Worm (Caenorhabditis elegans) whole organism, L4 larva: ENCODE results near the gene K06A4.10.

Experiments used
- F10B5.3 ChIP-seq: sonication (generic microtip); optimal IDR thresholded peaks from 2 replicates; lab custom pipeline; 2016; ENCODE audit warnings: mild to moderate bottlenecking, missing genetic modification characterization, missing compliant biosample characterization
- F26F4.8 ChIP-seq: fragments of 200-800 bp; sonication (Bioruptor generic); conservative IDR thresholded peaks from 2 replicates; pipeline ENCODE4 v1.3.6; 2022; ENCODE audit warnings: missing genetic modification characterization, missing compliant biosample characterization
- F49E8.2 ChIP-seq: sonication (generic microtip); optimal IDR thresholded peaks from 2 replicates; lab custom pipeline; 2016; ENCODE audit warnings: missing compliant biosample characterization, mild to moderate bottlenecking, missing genetic modification characterization, borderline replicate concordance
- Y105C5A.15 ChIP-seq: fragments of 200-800 bp; sonication (Bioruptor generic); IDR thresholded peaks from 2 replicates; pipeline ENCODE4 v1.3.6; 2022; ENCODE audit warnings: missing genetic modification characterization, missing compliant biosample characterization
- Y48G9A.11 ChIP-seq: fragments of 200-800 bp; sonication (Bioruptor generic); IDR thresholded peaks from 2 replicates; pipeline ENCODE4 v1.3.6; 2022; ENCODE audit warnings: missing genetic modification reagents, missing genetic modification characterization, missing compliant biosample characterization
- Y5F2A.4 ChIP-seq: fragments of 200-800 bp; sonication (Bioruptor generic); optimal IDR thresholded peaks from 2 replicates; lab custom pipeline; 2018; ENCODE audit warnings: mild to moderate bottlenecking, missing genetic modification characterization, missing compliant biosample characterization
- aha-1 ChIP-seq: fragments of 150-350 bp; peaks from one replicate; lab custom pipeline; 2014; ENCODE audit warnings: missing biosample characterization, missing genetic modification characterization
- aly-2 ChIP-seq: sonication (generic microtip); optimal IDR thresholded peaks from 2 replicates; lab custom pipeline; 2018; ENCODE audit warnings: missing biosample characterization, missing genetic modification characterization
- ama-1 ChIP-seq: fragments of 150-350 bp; optimal IDR thresholded peaks from 2 replicates; lab custom pipeline; 2014; ENCODE audit warnings: inconsistent platforms, mixed read lengths
- arid-1 ChIP-seq: fragments of 200-800 bp; sonication (Bioruptor generic); conservative IDR thresholded peaks from 2 replicates; pipeline ENCODE4 v1.3.6; 2022; ENCODE audit warnings: missing genetic modification reagents, missing genetic modification characterization, missing compliant biosample characterization
- attf-4 ChIP-seq: sonication (generic microtip); optimal IDR thresholded peaks from 3 replicates; lab custom pipeline; 2017; ENCODE audit warnings: missing biosample characterization, missing genetic modification characterization
- ceh-28 ChIP-seq: fragments of 150-350 bp; optimal IDR thresholded peaks from 2 replicates; lab custom pipeline; 2014; ENCODE audit warnings: missing biosample characterization, missing genetic modification reagents, missing genetic modification characterization
- ceh-32 ChIP-seq: sonication (generic microtip); optimal IDR thresholded peaks from 2 replicates; lab custom pipeline; 2016; ENCODE audit warnings: mild to moderate bottlenecking, missing genetic modification characterization, missing compliant biosample characterization; ENCODE audit not compliant: poor library complexity
- ceh-82 ChIP-seq: sonication (generic microtip); optimal IDR thresholded peaks from 2 replicates; lab custom pipeline; 2017; ENCODE audit warnings: missing biosample characterization, missing genetic modification characterization
- cey-2 ChIP-seq: sonication (generic microtip); optimal IDR thresholded peaks from 3 replicates; lab custom pipeline; 2017; ENCODE audit warnings: missing genetic modification characterization, mild to moderate bottlenecking, missing compliant biosample characterization, antibody characterized with exemption, borderline replicate concordance; ENCODE audit not compliant: insufficient read depth
- ctbp-1 ChIP-seq: fragments of 200-800 bp; sonication (Bioruptor generic); IDR thresholded peaks from 2 replicates; pipeline ENCODE4 v1.3.6; 2022; ENCODE audit warnings: missing genetic modification reagents, missing genetic modification characterization, missing compliant biosample characterization
- dmd-6 ChIP-seq: fragments of 200-800 bp; sonication (Bioruptor generic); IDR thresholded peaks from 2 replicates; pipeline ENCODE4 v1.3.6; 2022; ENCODE audit warnings: missing genetic modification reagents, missing genetic modification characterization, missing compliant biosample characterization
- dmd-8 ChIP-seq: fragments of 200-800 bp; sonication (Bioruptor generic); IDR thresholded peaks from 2 replicates; pipeline ENCODE4 v1.3.6; 2022; ENCODE audit warnings: missing genetic modification characterization, missing compliant biosample characterization
- dmd-9 ChIP-seq: fragments of 200-800 bp; sonication (Bioruptor generic); IDR thresholded peaks from 2 replicates; pipeline ENCODE4 v1.3.6; 2022; ENCODE audit warnings: missing genetic modification reagents, missing genetic modification characterization, missing compliant biosample characterization
- dve-1 ChIP-seq: sonication (generic microtip); optimal IDR thresholded peaks from 2 replicates; lab custom pipeline; 2017; ENCODE audit warnings: antibody characterized with exemption, mild to moderate bottlenecking, missing genetic modification characterization, missing compliant biosample characterization; ENCODE audit not compliant: insufficient read depth
- fkh-10 ChIP-seq: fragments of 150-350 bp; optimal IDR thresholded peaks from 2 replicates; lab custom pipeline; 2014; ENCODE audit warnings: missing biosample characterization, missing genetic modification reagents, missing genetic modification characterization
- fos-1 ChIP-seq: fragments of 150-350 bp; optimal IDR thresholded peaks from 2 replicates; lab custom pipeline; 2014; ENCODE audit warnings: missing biosample characterization, missing genetic modification characterization
- gei-8 ChIP-seq: fragments of 200-800 bp; sonication (Bioruptor generic); optimal IDR thresholded peaks from 2 replicates; lab custom pipeline; 2018; ENCODE audit warnings: mild to moderate bottlenecking, missing genetic modification characterization, missing compliant biosample characterization
- hif-1 ChIP-seq, 2 experiments: sonication (generic microtip); optimal IDR thresholded peaks; 2 replicates each; lab custom pipeline; 2016 to 2017; ENCODE audit warnings: missing compliant biosample characterization in 2 of 2, missing genetic modification characterization in 2 of 2, missing genetic modification reagents in 2 of 2, missing genotype in 2 of 2, mild to moderate bottlenecking in 1 of 2
- hlh-11 ChIP-seq: fragments of 200-800 bp; sonication (Bioruptor generic); optimal IDR thresholded peaks from 2 replicates; lab custom pipeline; 2018; ENCODE audit warnings: mild to moderate bottlenecking, missing genetic modification characterization, missing compliant biosample characterization
- lin-13 ChIP-seq: fragments of 150-350 bp; optimal IDR thresholded peaks from 2 replicates; lab custom pipeline; 2014; ENCODE audit warnings: missing biosample characterization, missing genetic modification reagents, missing genetic modification characterization
- lin-29 ChIP-seq: fragments of 200-800 bp; sonication (Bioruptor generic); IDR thresholded peaks from 2 replicates; pipeline ENCODE4 v1.3.6; 2022; ENCODE audit warnings: missing genetic modification reagents, missing genetic modification characterization, missing compliant biosample characterization
- mdt-29 ChIP-seq: fragments of 200-800 bp; sonication (Bioruptor generic); IDR thresholded peaks from 2 replicates; pipeline ENCODE4 v1.3.6; 2022; ENCODE audit warnings: missing genetic modification reagents, missing genetic modification characterization, missing compliant biosample characterization
- mxl-2 ChIP-seq: fragments of 200-800 bp; sonication (Bioruptor generic); conservative IDR thresholded peaks from 2 replicates; pipeline ENCODE4 v1.3.6; 2022; ENCODE audit warnings: missing genetic modification reagents, missing genetic modification characterization, missing compliant biosample characterization
- nhr-25 ChIP-seq: sonication (generic microtip); optimal IDR thresholded peaks from 2 replicates; lab custom pipeline; 2017; ENCODE audit warnings: missing genetic modification characterization, mild to moderate bottlenecking, missing compliant biosample characterization, antibody characterized with exemption, moderate library complexity, borderline replicate concordance; ENCODE audit not compliant: insufficient read depth
- nhr-28 ChIP-seq: fragments of 150-350 bp; optimal IDR thresholded peaks from 2 replicates; lab custom pipeline; 2014; ENCODE audit warnings: missing biosample characterization, missing genetic modification characterization
- nhr-41 ChIP-seq: fragments of 200-800 bp; sonication (Bioruptor generic); IDR thresholded peaks from 2 replicates; pipeline ENCODE4 v1.3.6; 2022; ENCODE audit warnings: missing genetic modification reagents, missing genetic modification characterization, missing compliant biosample characterization
- nhr-42 ChIP-seq: fragments of 200-800 bp; sonication (Bioruptor generic); IDR thresholded peaks from 2 replicates; pipeline ENCODE4 v1.3.6; 2022; ENCODE audit warnings: missing genetic modification characterization, missing compliant biosample characterization
- nhr-48 ChIP-seq: sonication (generic microtip); optimal IDR thresholded peaks from 2 replicates; lab custom pipeline; 2016; ENCODE audit warnings: mild to moderate bottlenecking, missing genetic modification characterization, missing compliant biosample characterization
- nhr-6 ChIP-seq: fragments of 150-350 bp; optimal IDR thresholded peaks from 2 replicates; lab custom pipeline; 2014; ENCODE audit warnings: missing biosample characterization, missing genetic modification characterization
- pha-4 ChIP-seq, 2 experiments: fragments of 150-350 bp in 1 of 2; fragments of 200-800 bp in 1 of 2; sonication (Bioruptor generic) in 1 of 2; IDR thresholded peaks in 1 of 2; optimal IDR thresholded peaks in 1 of 2; 2 replicates each; pipeline versions ENCODE4 v1.3.6 to Lab custom; 2014 to 2022; ENCODE audit warnings: missing genetic modification characterization in 2 of 2, missing genetic modification reagents in 2 of 2, missing biosample characterization in 1 of 2, missing compliant biosample characterization in 1 of 2
- saeg-2 ChIP-seq: fragments of 200-800 bp; sonication (Bioruptor generic); IDR thresholded peaks from 2 replicates; pipeline ENCODE4 v1.3.6; 2022; ENCODE audit warnings: missing genetic modification reagents, missing genetic modification characterization, missing compliant biosample characterization
- set-16 ChIP-seq: fragments of 200-800 bp; sonication (Bioruptor generic); IDR thresholded peaks from 2 replicates; pipeline ENCODE4 v1.3.6; 2022; ENCODE audit warnings: missing genetic modification reagents, missing genetic modification characterization, missing compliant biosample characterization
- skn-1 ChIP-seq: fragments of 150-350 bp; optimal IDR thresholded peaks from 2 replicates; lab custom pipeline; 2014; ENCODE audit warnings: missing biosample characterization, missing genetic modification characterization
- snpc-1.2 ChIP-seq: fragments of 200-800 bp; sonication (Bioruptor generic); IDR thresholded peaks from 2 replicates; pipeline ENCODE4 v1.3.6; 2022; ENCODE audit warnings: missing genetic modification reagents, missing genetic modification characterization, missing compliant biosample characterization
- tag-97 ChIP-seq: fragments of 200-800 bp; sonication (Bioruptor generic); IDR thresholded peaks from 2 replicates; pipeline ENCODE4 v1.3.6; 2022; ENCODE audit warnings: missing genetic modification characterization, missing compliant biosample characterization
- tra-1 ChIP-seq: fragments of 200-800 bp; sonication (Bioruptor generic); IDR thresholded peaks from 2 replicates; pipeline ENCODE4 v1.3.6; 2022; ENCODE audit warnings: missing genetic modification reagents, missing genetic modification characterization, missing compliant biosample characterization
- unc-62 ChIP-seq, 3 experiments: fragments of 150-350 bp in 1 of 3; sonication (generic microtip); optimal IDR thresholded peaks in 2 of 3; peaks in 1 of 3; 1 replicate in 1 of 3; 2 replicates in 2 of 3; lab custom pipeline; 2014 to 2017; ENCODE audit warnings: missing biosample characterization in 3 of 3, missing genetic modification characterization in 3 of 3, missing genetic modification reagents in 3 of 3, missing genotype in 1 of 3
- vab-7 ChIP-seq: fragments of 200-800 bp; sonication (Bioruptor generic); IDR thresholded peaks from 2 replicates; pipeline ENCODE4 v1.3.6; 2022; ENCODE audit warnings: missing genetic modification reagents, missing genetic modification characterization, missing compliant biosample characterization
- zfp-2 ChIP-seq: sonication (generic microtip); optimal IDR thresholded peaks from 2 replicates; lab custom pipeline; 2016; ENCODE audit warnings: mild to moderate bottlenecking, missing genetic modification characterization, missing compliant biosample characterization

Gene K06A4.10

ce11 chrV:9451485-9451884, 38.1 kb downstream of the K06A4.10 start:
- no peak for TF ChIP-seq ctbp-1 (GFP tag; lab: Robert Waterston, UW)
- TF ChIP-seq nhr-41 (GFP tag; lab: Robert Waterston, UW) = no peak
- TF ChIP-seq ceh-32 (tag; lab: Kevin White, UChicago) = no peak
- peak; percentile 22 for TF ChIP-seq nhr-6 (tag; lab: Kevin White, UChicago)
- no peak for TF ChIP-seq vab-7 (GFP tag; lab: Robert Waterston, UW)
- TF ChIP-seq pha-4 (GFP tag; IDR thresholded peaks at IDR 0.05; lab: Robert Waterston, UW) = no peak
- peak; percentile 94 for TF ChIP-seq pha-4 (tag; optimal IDR thresholded peaks at IDR 0.05; lab: Kevin White, UChicago)
- TF ChIP-seq cey-2 (tag; lab: Kevin White, UChicago) = no peak
- TF ChIP-seq dve-1 = no peak

- no peak for TF ChIP-seq Y105C5A.15 (GFP tag; lab: Robert Waterston, UW)
- TF ChIP-seq nhr-28 (tag; lab: Kevin White, UChicago) = no peak
- TF ChIP-seq saeg-2 (GFP tag; lab: Robert Waterston, UW) = no peak
- TF ChIP-seq nhr-25 (tag; lab: Kevin White, UChicago) = no peak
Measured at ce11 chrV:9444618-9445017, 45.0 kb downstream of the K06A4.10 start.

ce11 chrV:9443748-9444147, 45.9 kb downstream of the K06A4.10 start, which contains the start of gene wdr-62:
Gene wdr-62 (plus strand): TSS chrV:9444048.
- TF ChIP-seq zfp-2 (no peak), ceh-28 (tag; lab: Kevin White, UChicago) (no peak), set-16 (GFP tag; lab: Robert Waterston, UW) (no peak), aha-1 (tag; lab: Kevin White, UChicago) (peak; percentile 48), lin-29 (GFP tag; lab: Robert Waterston, UW) (no peak), lin-13 (no peak), nhr-42 (GFP tag; lab: Robert Waterston, UW) (no peak), nhr-28 (tag; lab: Kevin White, UChicago) (no peak), snpc-1.2 (GFP tag; lab: Robert Waterston, UW) (no peak), Y5F2A.4 (GFP tag; lab: Kevin White, UChicago) (no peak), unc-62 (GFP tag; optimal IDR thresholded peaks at IDR 0.05 in 1 of 2; lab: Kevin White, UChicago) (peak in 1 of 2 experiments; percentile 57), unc-62 (tag; optimal IDR thresholded peaks at IDR 0.05; lab: Kevin White, UChicago) (no peak), ama-1 (lab: Kevin White, UChicago) (no peak), nhr-48 (tag; lab: Kevin White, UChicago) (no peak), dmd-9 (no peak)

ce11 chrV:9443109-9443508, 46.5 kb downstream of the K06A4.10 start:
- TF ChIP-seq F26F4.8 (GFP tag; lab: Robert Waterston, UW) = no peak
- TF ChIP-seq skn-1 (tag; lab: Kevin White, UChicago) = no peak
- no peak for TF ChIP-seq Y5F2A.4 (GFP tag; lab: Kevin White, UChicago)
- TF ChIP-seq fos-1 = no peak
- TF ChIP-seq F10B5.3 (tag; lab: Kevin White, UChicago) = no peak
- no peak for TF ChIP-seq Y48G9A.11 (GFP tag; lab: Robert Waterston, UW)
- TF ChIP-seq aly-2 (tag; lab: Kevin White, UChicago) = no peak
- TF ChIP-seq dmd-6 (GFP tag; lab: Robert Waterston, UW) = peak; percentile 69
- TF ChIP-seq attf-4 = no peak
- TF ChIP-seq hlh-11 (tag; lab: Kevin White, UChicago) = peak; percentile 77
- no peak for TF ChIP-seq hif-1 (tag; optimal IDR thresholded peaks at IDR 0.05; lab: Kevin White, UChicago)
- no peak for TF ChIP-seq gei-8 (GFP tag; lab: Kevin White, UChicago)
- 0 out of 2 replicates have a peak, but pooled peaks have one; percentile 34 for TF ChIP-seq tra-1 (GFP tag; lab: Robert Waterston, UW)
- no peak for TF ChIP-seq fkh-10
- no peak for TF ChIP-seq set-16 (GFP tag; lab: Robert Waterston, UW)
- no peak for TF ChIP-seq tag-97 (GFP tag; lab: Robert Waterston, UW)
- no peak for TF ChIP-seq ceh-82 (tag; lab: Kevin White, UChicago)
- TF ChIP-seq dmd-8 = no peak
- no peak for TF ChIP-seq arid-1
- TF ChIP-seq mxl-2 (GFP tag; lab: Robert Waterston, UW) = no peak
- no peak for TF ChIP-seq mdt-29
- no peak for TF ChIP-seq nhr-25 (tag; lab: Kevin White, UChicago)
- TF ChIP-seq F49E8.2 (tag; lab: Kevin White, UChicago) = no peak
- no peak for TF ChIP-seq ctbp-1 (GFP tag; lab: Robert Waterston, UW)
